Fruit fly (Drosophila melanogaster) whole organism, adult: ENCODE data around the gene CG43115.

Source experiments
- CG11617 ChIP-seq: fragments of 200-800 bp; sonication (Bioruptor generic); optimal IDR thresholded peaks from 2 replicates; lab custom pipeline; 2017; ENCODE audit warnings: mild to moderate bottlenecking, missing biosample characterization, missing genetic modification reagents, missing genetic modification characterization
- CG12768 ChIP-seq: fragments of 200-800 bp; sonication (Bioruptor generic); optimal IDR thresholded peaks from 2 replicates; lab custom pipeline; 2017; ENCODE audit warnings: missing biosample characterization, missing genetic modification characterization, mild to moderate bottlenecking, moderate library complexity, missing genetic modification reagents
- CG14711 ChIP-seq: fragments of 200-800 bp; sonication (Bioruptor generic); optimal IDR thresholded peaks from 2 replicates; lab custom pipeline; 2018; ENCODE audit warnings: missing biosample characterization, mild to moderate bottlenecking, missing genetic modification characterization, moderate library complexity
- CG1620 ChIP-seq: fragments of 200-800 bp; sonication (Bioruptor generic); optimal IDR thresholded peaks from 2 replicates; lab custom pipeline; 2016; ENCODE audit warnings: missing biosample characterization, missing genetic modification characterization
- CG33017 ChIP-seq: fragments of 200-800 bp; sonication (Bioruptor generic); optimal IDR thresholded peaks from 2 replicates; lab custom pipeline; 2018; ENCODE audit warnings: missing biosample characterization, mild to moderate bottlenecking, missing genetic modification characterization, moderate library complexity
- CG5204 ChIP-seq: fragments of 200-800 bp; sonication (Bioruptor generic); optimal IDR thresholded peaks from 2 replicates; lab custom pipeline; 2016; ENCODE audit warnings: missing biosample characterization, missing genetic modification characterization
- CG7045 ChIP-seq: fragments of 200-800 bp; sonication (Bioruptor generic); optimal IDR thresholded peaks from 2 replicates; lab custom pipeline; 2017; ENCODE audit warnings: missing biosample characterization, mild to moderate bottlenecking, missing genetic modification characterization
- CG7101 ChIP-seq: fragments of 200-800 bp; sonication (Bioruptor generic); optimal IDR thresholded peaks from 2 replicates; lab custom pipeline; 2018; ENCODE audit warnings: missing biosample characterization, mild to moderate bottlenecking, missing genetic modification characterization, moderate library complexity
- Clk ChIP-seq: fragments of 200-800 bp; sonication (Bioruptor generic); optimal IDR thresholded peaks from 2 replicates; lab custom pipeline; 2017; ENCODE audit warnings: missing biosample characterization, missing genetic modification characterization
- Crg-1 ChIP-seq: fragments of 200-800 bp; sonication (Bioruptor generic); optimal IDR thresholded peaks from 2 replicates; lab custom pipeline; 2016; ENCODE audit warnings: missing biosample characterization, missing genetic modification characterization
- Hr96 ChIP-seq: fragments of 200-800 bp; sonication (Bioruptor generic); optimal IDR thresholded peaks from 2 replicates; lab custom pipeline; 2016; ENCODE audit warnings: missing biosample characterization, missing genetic modification characterization
- Mnt ChIP-seq: fragments of 200-800 bp; sonication (Bioruptor generic); optimal IDR thresholded peaks from 2 replicates; lab custom pipeline; 2016; ENCODE audit warnings: missing biosample characterization, mild to moderate bottlenecking, missing genetic modification characterization
- bab1 ChIP-seq: fragments of 200-800 bp; sonication (Bioruptor generic); optimal IDR thresholded peaks from 3 replicates; lab custom pipeline; 2019; ENCODE audit warnings: missing biosample characterization, mild to moderate bottlenecking, missing genetic modification characterization, moderate library complexity
- cic ChIP-seq: fragments of 200-800 bp; sonication (Bioruptor generic); optimal IDR thresholded peaks from 2 replicates; lab custom pipeline; 2017; ENCODE audit warnings: missing biosample characterization, mild to moderate bottlenecking, missing genetic modification characterization, moderate library complexity
- cnc ChIP-seq, 2 experiments: fragments of >200 bp; optimal IDR thresholded peaks; 2 replicates each; lab custom pipeline; 2017
- kay ChIP-seq: fragments of 200-800 bp; sonication (Bioruptor generic); peaks from one replicate; lab custom pipeline; 2016; ENCODE audit warnings: missing biosample characterization, missing genetic modification characterization, borderline replicate concordance
- ovo ChIP-seq: fragments of 200-800 bp; sonication (Bioruptor generic); optimal IDR thresholded peaks from 2 replicates; lab custom pipeline; 2016; ENCODE audit warnings: missing biosample characterization, missing genetic modification characterization
- pad ChIP-seq: fragments of 200-800 bp; sonication (Bioruptor generic); optimal IDR thresholded peaks from 3 replicates; lab custom pipeline; 2017; ENCODE audit warnings: missing biosample characterization, missing genetic modification characterization, mild to moderate bottlenecking, moderate library complexity, missing genetic modification reagents
- tj ChIP-seq: fragments of 200-800 bp; sonication (Bioruptor generic); optimal IDR thresholded peaks from 3 replicates; lab custom pipeline; 2017; ENCODE audit warnings: missing biosample characterization, mild to moderate bottlenecking, missing genetic modification characterization, moderate library complexity
- toe ChIP-seq: fragments of 200-800 bp; sonication (Bioruptor generic); optimal IDR thresholded peaks from 2 replicates; lab custom pipeline; 2016; ENCODE audit warnings: missing biosample characterization, missing genetic modification characterization

Gene CG43115

dm6 chrX:6030010-6030409 lies 36.2 kb downstream of the CG43115 start:
- TF ChIP-seq CG33017 (no peak), cnc (optimal IDR thresholded peaks at IDR 0.05; lab: Kevin White, UChicago) (no peak), CG1620 (no peak), kay (GFP tag; lab: Kevin White, UChicago) (no peak), pad (GFP tag; lab: Kevin White, UChicago) (no peak), CG12768 (GFP tag; lab: Kevin White, UChicago) (no peak), CG14711 (tag; lab: Kevin White, UChicago) (no peak), Crg-1 (GFP tag; lab: Kevin White, UChicago) (no peak), cic (GFP tag; lab: Kevin White, UChicago) (no peak), CG5204 (GFP tag; lab: Kevin White, UChicago) (no peak), ovo (GFP tag; lab: Kevin White, UChicago) (no peak), CG7101 (tag; lab: Kevin White, UChicago) (no peak), tj (GFP tag; lab: Kevin White, UChicago) (no peak), Hr96 (GFP tag; lab: Kevin White, UChicago) (no peak), toe (GFP tag; lab: Kevin White, UChicago) (no peak), Mnt (no peak), Clk (GFP tag; lab: Kevin White, UChicago) (no peak)

DNA sequence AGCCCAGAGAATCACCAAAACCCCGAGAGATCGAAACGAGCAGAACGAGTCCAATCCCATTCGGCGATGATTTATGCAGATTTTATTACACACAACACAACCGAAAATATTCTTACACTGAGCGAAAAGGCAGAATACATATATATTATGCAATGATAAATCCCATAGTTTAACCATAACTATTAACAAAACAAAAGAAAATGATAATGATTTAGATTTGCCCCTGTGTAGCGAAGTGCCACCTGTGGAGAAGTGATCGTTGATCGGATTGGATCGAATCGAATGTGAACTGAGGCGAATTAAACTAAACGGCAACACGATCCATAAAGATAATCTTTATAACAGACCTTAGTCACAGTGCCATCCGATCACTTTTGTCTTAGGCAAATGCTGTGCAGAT lies 37.2 kb downstream of the CG43115 start:
- TF ChIP-seq Clk (GFP tag; lab: Kevin White, UChicago) = no peak
- no peak for TF ChIP-seq bab1 (GFP tag; lab: Kevin White, UChicago)
- TF ChIP-seq CG5204 (GFP tag; lab: Kevin White, UChicago) = no peak
- TF ChIP-seq ovo (GFP tag; lab: Kevin White, UChicago) = no peak
- no peak for TF ChIP-seq Crg-1 (GFP tag; lab: Kevin White, UChicago)
- TF ChIP-seq tj (GFP tag; lab: Kevin White, UChicago) = no peak
- no peak for TF ChIP-seq CG12768 (GFP tag; lab: Kevin White, UChicago)
- TF ChIP-seq kay (GFP tag; lab: Kevin White, UChicago) = no peak
- no peak for TF ChIP-seq toe (GFP tag; lab: Kevin White, UChicago)
- no peak for TF ChIP-seq cnc (optimal IDR thresholded peaks at IDR 0.05; lab: Kevin White, UChicago)

- no peak for TF ChIP-seq kay (GFP tag; lab: Kevin White, UChicago)
- TF ChIP-seq Hr96 (GFP tag; lab: Kevin White, UChicago) = no peak
- TF ChIP-seq CG7045 (GFP tag; lab: Kevin White, UChicago) = no peak
- TF ChIP-seq ovo (GFP tag; lab: Kevin White, UChicago) = no peak
- TF ChIP-seq CG1620 = no peak
- no peak for TF ChIP-seq CG14711 (tag; lab: Kevin White, UChicago)
- TF ChIP-seq cnc (optimal IDR thresholded peaks at IDR 0.05; lab: Kevin White, UChicago) = no peak
- no peak for TF ChIP-seq CG5204 (GFP tag; lab: Kevin White, UChicago)
- no peak for TF ChIP-seq Mnt
- no peak for TF ChIP-seq CG11617
- no peak for TF ChIP-seq CG7101 (tag; lab: Kevin White, UChicago)
- TF ChIP-seq tj (GFP tag; lab: Kevin White, UChicago) = no peak
- no peak for TF ChIP-seq Clk (GFP tag; lab: Kevin White, UChicago)
- no peak for TF ChIP-seq bab1 (GFP tag; lab: Kevin White, UChicago)
- no peak for TF ChIP-seq cic (GFP tag; lab: Kevin White, UChicago)
Observed at dm6 chrX:6027846-6028245, 38.4 kb downstream of the CG43115 start.

DNA sequence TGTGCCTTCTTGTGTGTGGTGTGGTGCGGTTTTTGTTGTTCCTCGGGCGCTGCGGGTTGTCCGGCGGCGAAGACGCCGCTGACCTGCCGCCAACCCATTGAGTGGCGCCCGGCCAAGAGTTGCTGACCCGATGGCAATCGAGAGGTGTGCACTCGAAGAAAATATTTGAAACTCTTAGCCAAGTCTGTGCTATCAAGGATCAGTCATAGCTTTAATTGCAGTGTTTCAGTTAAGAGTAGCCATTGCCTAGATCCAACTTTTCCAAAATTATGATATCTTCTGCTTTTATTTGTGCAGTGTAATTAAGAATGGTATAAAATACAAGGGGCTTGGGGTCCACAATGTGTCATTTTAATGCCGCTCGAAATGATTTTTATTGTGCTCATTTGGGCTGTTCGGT lies 41.6 kb downstream of the CG43115 start:
- TF ChIP-seq kay (GFP tag; lab: Kevin White, UChicago) (no peak), toe (GFP tag; lab: Kevin White, UChicago) (no peak), cnc (optimal IDR thresholded peaks at IDR 0.05; lab: Kevin White, UChicago) (no peak), Hr96 (GFP tag; lab: Kevin White, UChicago) (no peak), ovo (GFP tag; lab: Kevin White, UChicago) (no peak), bab1 (GFP tag; lab: Kevin White, UChicago) (no peak), CG7101 (tag; lab: Kevin White, UChicago) (no peak), CG11617 (no peak), tj (GFP tag; lab: Kevin White, UChicago) (no peak), cic (GFP tag; lab: Kevin White, UChicago) (no peak), CG5204 (GFP tag; lab: Kevin White, UChicago) (no peak), Clk (GFP tag; lab: Kevin White, UChicago) (no peak), CG33017 (no peak), Crg-1 (GFP tag; lab: Kevin White, UChicago) (no peak), CG1620 (no peak)

DNA sequence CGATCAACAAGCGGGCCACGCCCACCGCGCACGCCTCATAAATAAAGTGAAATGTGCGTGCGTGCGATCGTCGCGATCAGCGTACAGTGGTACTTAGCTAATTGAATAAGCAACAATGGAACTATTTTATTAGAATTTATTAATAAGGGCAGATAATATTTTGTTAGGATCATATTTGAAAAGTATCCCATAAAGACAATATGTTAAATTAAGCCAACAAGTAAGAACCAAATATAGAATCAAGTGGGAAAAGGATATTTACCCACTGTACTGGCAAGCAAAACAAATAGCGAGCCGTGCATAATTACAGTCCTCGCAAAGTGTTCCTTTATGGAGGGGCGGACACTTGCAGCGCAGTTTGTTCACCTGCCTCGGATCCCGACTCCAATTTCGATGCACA lies 44.1 kb downstream of the CG43115 start:
- TF ChIP-seq CG11617 = no peak
- TF ChIP-seq kay (GFP tag; lab: Kevin White, UChicago) = no peak
- TF ChIP-seq cnc (optimal IDR thresholded peaks at IDR 0.05; lab: Kevin White, UChicago) = no peak
- no peak for TF ChIP-seq Clk (GFP tag; lab: Kevin White, UChicago)
- TF ChIP-seq Hr96 (GFP tag; lab: Kevin White, UChicago) = no peak
- TF ChIP-seq CG5204 (GFP tag; lab: Kevin White, UChicago) = no peak
- TF ChIP-seq CG33017 = no peak
- TF ChIP-seq pad (GFP tag; lab: Kevin White, UChicago) = no peak
- TF ChIP-seq CG14711 (tag; lab: Kevin White, UChicago) = no peak
- TF ChIP-seq CG7045 (GFP tag; lab: Kevin White, UChicago) = no peak
- no peak for TF ChIP-seq tj (GFP tag; lab: Kevin White, UChicago)
- TF ChIP-seq Mnt = no peak
- TF ChIP-seq cic (GFP tag; lab: Kevin White, UChicago) = no peak
- no peak for TF ChIP-seq CG1620

DNA sequence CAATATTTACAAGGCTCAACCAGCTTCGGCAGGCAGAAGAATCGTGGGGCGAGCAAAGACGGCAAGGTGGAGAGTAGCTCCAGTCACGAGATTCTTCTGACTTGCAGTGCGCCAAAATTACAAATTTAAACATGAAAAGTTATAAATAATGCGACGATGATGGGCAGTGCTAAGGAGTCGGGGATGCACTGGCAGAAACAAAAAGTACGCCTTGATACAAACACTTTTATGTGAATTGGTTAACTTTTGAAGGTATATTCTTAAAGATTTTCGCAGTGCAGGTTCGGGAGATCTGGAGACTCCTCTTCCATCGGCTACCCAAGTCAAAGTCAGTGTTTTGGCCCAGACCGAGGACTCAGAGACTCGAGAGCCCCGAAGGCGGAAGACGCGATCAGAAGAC lies 44.8 kb downstream of the CG43115 start:
- TF ChIP-seq ovo (GFP tag; lab: Kevin White, UChicago) (no peak), pad (GFP tag; lab: Kevin White, UChicago) (no peak), Clk (GFP tag; lab: Kevin White, UChicago) (no peak), CG7045 (GFP tag; lab: Kevin White, UChicago) (no peak), bab1 (GFP tag; lab: Kevin White, UChicago) (no peak), CG14711 (tag; lab: Kevin White, UChicago) (no peak), Mnt (no peak), toe (GFP tag; lab: Kevin White, UChicago) (no peak), kay (GFP tag; lab: Kevin White, UChicago) (no peak), tj (GFP tag; lab: Kevin White, UChicago) (no peak), Hr96 (GFP tag; lab: Kevin White, UChicago) (no peak), CG1620 (no peak), Crg-1 (GFP tag; lab: Kevin White, UChicago) (no peak), CG11617 (no peak), CG12768 (GFP tag; lab: Kevin White, UChicago) (no peak), CG7101 (tag; lab: Kevin White, UChicago) (no peak), CG33017 (no peak), cnc (optimal IDR thresholded peaks at IDR 0.05; lab: Kevin White, UChicago) (no peak), cic (GFP tag; lab: Kevin White, UChicago) (no peak), CG5204 (GFP tag; lab: Kevin White, UChicago) (no peak)
